Worm (Caenorhabditis elegans) whole organism, L1 larva: ENCODE results near the gene M176.5.

ENCODE experiments used
- C04F5.9 ChIP-seq: sonication (generic microtip); optimal IDR thresholded peaks from 2 replicates; lab custom pipeline; 2016; ENCODE audit warnings: missing genetic modification characterization, missing compliant biosample characterization
- C34B4.2 ChIP-seq: sonication (generic microtip); optimal IDR thresholded peaks from 2 replicates; lab custom pipeline; 2017; ENCODE audit warnings: mild to moderate bottlenecking, missing genetic modification characterization, missing compliant biosample characterization
- ama-1 ChIP-seq: fragments of 150-350 bp; optimal IDR thresholded peaks from 2 replicates; lab custom pipeline; 2014
- ceh-63 ChIP-seq: fragments of 200-800 bp; sonication (Bioruptor generic); optimal IDR thresholded peaks from 2 replicates; lab custom pipeline; 2018; ENCODE audit warnings: mild to moderate bottlenecking, missing genetic modification characterization, missing compliant biosample characterization
- ceh-82 ChIP-seq, 3 experiments: fragments of 150-350 bp in 1 of 3; sonication (generic microtip) in 2 of 3; optimal IDR thresholded peaks; 2 replicates each; lab custom pipeline; 2014 to 2017; ENCODE audit warnings: missing biosample characterization in 3 of 3, missing genetic modification characterization in 3 of 3
- ceh-88 ChIP-seq: fragments of 200-800 bp; sonication (Bioruptor generic); IDR thresholded peaks from 2 replicates; pipeline ENCODE4 v1.3.6; 2022; ENCODE audit warnings: missing genetic modification characterization, missing compliant biosample characterization
- ceh-90 ChIP-seq: sonication (generic microtip); optimal IDR thresholded peaks from 2 replicates; lab custom pipeline; 2016; ENCODE audit warnings: missing genetic modification characterization, missing compliant biosample characterization
- efl-1 ChIP-seq, 4 experiments: fragments of 150-350 bp; optimal IDR thresholded peaks in 3 of 4; peaks in 1 of 4; 1 replicate in 1 of 4; 2 replicates in 3 of 4; lab custom pipeline; 2014; ENCODE audit warnings: missing biosample characterization in 2 of 4, missing genetic modification characterization in 2 of 4, missing genetic modification reagents in 2 of 4
- efl-3 ChIP-seq: fragments of 200-800 bp; sonication (Bioruptor generic); optimal IDR thresholded peaks from 2 replicates; lab custom pipeline; 2018; ENCODE audit warnings: mild to moderate bottlenecking, missing genetic modification characterization, missing compliant biosample characterization
- egl-13 ChIP-seq: sonication (generic microtip); optimal IDR thresholded peaks from 2 replicates; lab custom pipeline; 2016; ENCODE audit warnings: missing genotype, missing genetic modification reagents, missing genetic modification characterization, missing compliant biosample characterization
- elt-2 ChIP-seq: sonication (generic microtip); optimal IDR thresholded peaks from 2 replicates; lab custom pipeline; 2016; ENCODE audit warnings: missing genetic modification characterization, mild to moderate bottlenecking, inconsistent platforms, missing compliant biosample characterization, missing genetic modification reagents
- ets-5 ChIP-seq: fragments of 200-800 bp; sonication (Bioruptor generic); IDR thresholded peaks from 2 replicates; pipeline ENCODE4 v1.3.6; 2022; ENCODE audit warnings: missing genetic modification characterization, missing compliant biosample characterization
- grh-1 ChIP-seq: fragments of 200-800 bp; sonication (Bioruptor generic); IDR thresholded peaks from 2 replicates; pipeline ENCODE4 v1.3.6; 2022; ENCODE audit warnings: missing genetic modification reagents, missing genetic modification characterization, missing compliant biosample characterization
- hlh-4 ChIP-seq: sonication (generic microtip); optimal IDR thresholded peaks from 2 replicates; lab custom pipeline; 2016; ENCODE audit warnings: mild to moderate bottlenecking, missing genetic modification characterization, missing compliant biosample characterization
- hpl-2 ChIP-seq: fragments of 150-350 bp; optimal IDR thresholded peaks from 2 replicates; lab custom pipeline; 2014; ENCODE audit warnings: missing biosample characterization, missing genetic modification reagents, missing genetic modification characterization
- lin-15B ChIP-seq: fragments of 150-350 bp; sonication (generic microtip); optimal IDR thresholded peaks from 3 replicates; lab custom pipeline; 2014; ENCODE audit warnings: missing biosample characterization, missing genetic modification characterization
- lin-39 ChIP-seq: fragments of 150-350 bp; optimal IDR thresholded peaks from 2 replicates; lab custom pipeline; 2014; ENCODE audit warnings: missing biosample characterization, missing genetic modification reagents, missing genetic modification characterization
- lir-3 ChIP-seq: sonication (generic microtip); optimal IDR thresholded peaks from 2 replicates; lab custom pipeline; 2016; ENCODE audit warnings: mild to moderate bottlenecking, missing genetic modification characterization, moderate library complexity, missing compliant biosample characterization; ENCODE audit not compliant: poor library complexity
- nhr-19 ChIP-seq: fragments of 200-800 bp; sonication (Bioruptor generic); conservative IDR thresholded peaks from 2 replicates; pipeline ENCODE4 v1.3.6; 2022; ENCODE audit warnings: missing genetic modification characterization, missing compliant biosample characterization
- nhr-20 ChIP-seq: sonication (generic microtip); optimal IDR thresholded peaks from 2 replicates; lab custom pipeline; 2016; ENCODE audit warnings: mild to moderate bottlenecking, missing genetic modification characterization, missing compliant biosample characterization
- nhr-28 ChIP-seq: fragments of 150-350 bp; optimal IDR thresholded peaks from 2 replicates; lab custom pipeline; 2014; ENCODE audit warnings: missing biosample characterization, missing genetic modification characterization
- nhr-47 ChIP-seq: sonication (generic microtip); optimal IDR thresholded peaks from 2 replicates; lab custom pipeline; 2016; ENCODE audit warnings: mild to moderate bottlenecking, missing genetic modification characterization, moderate library complexity, missing compliant biosample characterization
- nhr-76 ChIP-seq: sonication (generic microtip); optimal IDR thresholded peaks from 2 replicates; lab custom pipeline; 2017; ENCODE audit warnings: missing biosample characterization, missing genetic modification characterization
- nhr-84 ChIP-seq: sonication (generic microtip); optimal IDR thresholded peaks from 2 replicates; lab custom pipeline; 2017; ENCODE audit warnings: missing biosample characterization, missing genetic modification characterization
- nhr-85 ChIP-seq: sonication (generic microtip); peaks from one replicate; lab custom pipeline; 2016; ENCODE audit warnings: missing genetic modification characterization, inconsistent platforms, missing compliant biosample characterization
- nhr-90 ChIP-seq: sonication (generic microtip); optimal IDR thresholded peaks from 2 replicates; lab custom pipeline; 2016; ENCODE audit warnings: mild to moderate bottlenecking, missing genetic modification characterization, missing compliant biosample characterization; ENCODE audit not compliant: poor library complexity
- pax-3 ChIP-seq: fragments of 200-800 bp; sonication (Bioruptor generic); optimal IDR thresholded peaks from 2 replicates; lab custom pipeline; 2018; ENCODE audit warnings: mild to moderate bottlenecking, missing genetic modification characterization, moderate library complexity, missing compliant biosample characterization
- pqm-1 ChIP-seq: sonication (generic microtip); optimal IDR thresholded peaks from 3 replicates; lab custom pipeline; 2017; ENCODE audit warnings: missing biosample characterization, missing genetic modification characterization
- rnt-1 ChIP-seq: sonication (generic microtip); optimal IDR thresholded peaks from 2 replicates; lab custom pipeline; 2016; ENCODE audit warnings: mild to moderate bottlenecking, missing genetic modification characterization, moderate library complexity, missing compliant biosample characterization
- snpc-4 ChIP-seq: fragments of 150-350 bp; optimal IDR thresholded peaks from 2 replicates; lab custom pipeline; 2014; ENCODE audit warnings: missing biosample characterization, missing genetic modification characterization
- snu-23 ChIP-seq: sonication (generic microtip); optimal IDR thresholded peaks from 2 replicates; lab custom pipeline; 2016; ENCODE audit warnings: missing genetic modification characterization, missing compliant biosample characterization
- sox-4 ChIP-seq: sonication (generic microtip); optimal IDR thresholded peaks from 2 replicates; lab custom pipeline; 2016; ENCODE audit warnings: missing genetic modification characterization, missing compliant biosample characterization
- tbx-2 ChIP-seq: sonication (generic microtip); optimal IDR thresholded peaks from 2 replicates; lab custom pipeline; 2016; ENCODE audit warnings: missing genetic modification characterization, missing compliant biosample characterization
- tlp-1 ChIP-seq: fragments of 150-350 bp; optimal IDR thresholded peaks from 2 replicates; lab custom pipeline; 2014; ENCODE audit warnings: missing biosample characterization, missing genetic modification characterization
- unc-62 ChIP-seq: fragments of 150-350 bp; optimal IDR thresholded peaks from 2 replicates; lab custom pipeline; 2014; ENCODE audit warnings: missing biosample characterization, missing genetic modification reagents, missing genetic modification characterization
- vab-15 ChIP-seq: sonication (generic microtip); optimal IDR thresholded peaks from 2 replicates; lab custom pipeline; 2017; ENCODE audit warnings: missing genotype, mild to moderate bottlenecking, missing genetic modification characterization, missing compliant biosample characterization
- zag-1 ChIP-seq: fragments of 150-350 bp; optimal IDR thresholded peaks from 2 replicates; lab custom pipeline; 2014; ENCODE audit warnings: missing biosample characterization, missing genetic modification characterization

Gene M176.5

DNA sequence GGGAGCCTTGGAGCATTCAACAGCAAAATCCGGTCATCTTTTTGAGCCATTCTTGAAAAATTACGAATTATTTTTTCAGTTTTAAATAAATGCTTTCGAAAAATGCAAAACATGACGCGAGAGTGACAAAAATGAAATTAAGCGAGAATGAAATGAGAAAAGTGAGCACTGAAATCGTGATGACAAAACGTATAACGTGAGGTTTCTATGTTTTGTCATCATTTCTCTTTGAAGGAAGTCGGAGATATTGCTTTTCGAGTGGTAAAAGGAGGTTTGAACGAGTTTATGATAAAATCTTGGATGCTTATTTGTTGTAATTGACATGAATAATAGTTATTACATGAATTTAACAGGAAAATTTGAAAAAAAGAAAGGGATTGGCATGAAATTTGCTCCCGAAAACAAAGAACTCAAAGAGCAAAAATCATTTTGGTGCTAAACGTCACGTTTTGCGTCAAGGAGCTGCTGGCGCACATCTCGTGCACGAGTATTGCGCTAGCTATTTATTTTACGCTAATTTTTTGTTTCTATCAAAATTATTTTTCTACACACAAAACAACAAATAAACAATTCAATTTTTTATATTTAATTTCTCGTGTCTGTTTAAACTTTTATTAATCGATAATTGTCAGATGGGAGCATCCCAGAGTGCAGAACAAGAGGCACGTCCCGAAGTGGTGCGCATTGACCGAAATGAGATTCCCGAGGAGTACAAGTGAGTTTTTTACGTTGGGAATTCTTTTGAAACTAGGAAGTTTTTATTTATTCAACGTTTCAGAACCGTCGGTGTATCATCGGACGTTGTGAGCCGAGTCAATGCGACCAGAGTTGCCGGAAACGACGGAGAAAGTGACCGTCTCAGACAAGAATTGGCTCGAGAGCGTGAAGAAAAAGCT lies 10.9 kb downstream of the M176.5 start, which contains the start of the genes gss-1 and chch-3 (continued):
- TF ChIP-seq pax-3 (tag; lab: Kevin White, UChicago): no peak
- TF ChIP-seq zag-1 (tag; lab: Kevin White, UChicago): no peak
- TF ChIP-seq egl-13: peak; percentile 33
- peak; percentile 68 to 77 for TF ChIP-seq efl-1 (optimal IDR thresholded peaks at IDR 0.05; lab: Kevin White, UChicago)
- peak; percentile 70 to 96 for TF ChIP-seq efl-1 (GFP tag; optimal IDR thresholded peaks at IDR 0.05 in 1 of 2; lab: Kevin White, UChicago)
- no peak for TF ChIP-seq efl-3 (GFP tag; lab: Kevin White, UChicago)
- peak; percentile 77 for TF ChIP-seq nhr-19 (GFP tag; lab: Robert Waterston, UW)
- TF ChIP-seq grh-1 (GFP tag; lab: Robert Waterston, UW): peak; percentile 49; the same call in 1 of the 2 replicates

DNA sequence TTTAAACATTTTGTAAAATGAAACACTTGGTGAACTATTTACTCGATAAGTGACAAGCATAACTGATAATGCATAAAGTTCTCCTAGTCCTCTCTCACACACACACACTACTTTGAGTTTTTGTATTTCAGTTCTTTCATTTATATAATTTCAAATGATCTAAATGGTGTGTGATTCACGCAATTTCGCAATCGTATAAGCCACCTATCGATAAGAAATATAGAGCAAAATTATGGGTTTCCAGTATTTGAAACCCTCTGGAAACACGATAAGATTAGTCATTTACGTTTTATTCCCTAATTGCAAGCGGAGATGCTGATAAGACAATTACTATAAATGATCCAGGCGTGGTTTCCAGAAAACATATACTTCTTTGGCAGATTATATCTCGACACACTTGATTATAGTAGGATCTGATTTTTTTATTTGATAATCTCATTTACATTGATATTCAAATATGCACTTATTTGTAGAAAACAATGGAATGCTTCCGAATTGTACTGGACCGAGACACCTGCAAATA lies 15.4 kb downstream of the M176.5 start, which contains the start of gene arrd-3:
Gene arrd-3 (plus strand): TSS at position 473 of the 523 bp plus-strand sequence.
- TF ChIP-seq rnt-1 (no peak), nhr-85 (tag; lab: Kevin White, UChicago) (no peak), ceh-82 (tag; optimal IDR thresholded peaks at IDR 0.05; lab: Kevin White, UChicago) (no peak), tlp-1 (tag; lab: Kevin White, UChicago) (peak; percentile 10), elt-2 (tag; lab: Kevin White, UChicago) (peak; percentile 66)

DNA sequence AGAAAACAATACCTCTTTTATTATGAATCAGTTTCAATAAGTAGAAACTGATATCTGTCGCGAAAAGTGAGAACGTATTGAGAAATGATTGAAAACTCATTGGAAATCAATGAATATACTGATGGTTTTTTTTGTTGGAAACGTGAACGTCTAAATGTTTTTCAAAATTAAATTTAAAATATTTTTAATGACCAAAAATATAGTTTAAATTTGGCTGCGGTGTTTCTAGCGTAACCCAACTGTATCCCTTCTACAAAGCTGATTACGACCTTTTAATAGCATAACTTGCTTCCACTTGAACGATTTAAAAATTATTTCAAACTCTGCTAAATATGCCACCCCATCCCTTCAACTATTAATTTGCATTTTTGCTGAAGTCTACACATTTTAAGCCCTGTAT lies 16.0 kb downstream of the M176.5 start, which contains the start of gene M176.9:
Gene M176.9 (minus strand): TSS at position 101 of the 400 bp plus-strand sequence.
- no peak for TF ChIP-seq nhr-84 (tag; lab: Kevin White, UChicago)
- TF ChIP-seq pax-3 (tag; lab: Kevin White, UChicago): no peak
- TF ChIP-seq tbx-2 (tag; lab: Kevin White, UChicago): no peak
- no peak for TF ChIP-seq C34B4.2 (tag; lab: Kevin White, UChicago)
- TF ChIP-seq snu-23 (GFP tag; lab: Kevin White, UChicago): no peak
- TF ChIP-seq nhr-85 (tag; lab: Kevin White, UChicago): no peak
- no peak for TF ChIP-seq nhr-76 (tag; lab: Kevin White, UChicago)
- no peak for TF ChIP-seq pqm-1
- no peak for TF ChIP-seq unc-62 (GFP tag; lab: Kevin White, UChicago)
- no peak for TF ChIP-seq ceh-90 (tag; lab: Kevin White, UChicago)
- TF ChIP-seq nhr-90 (tag; lab: Kevin White, UChicago): no peak
- no peak for TF ChIP-seq lir-3
- TF ChIP-seq C04F5.9 (tag; lab: Kevin White, UChicago): no peak
- no peak for TF ChIP-seq ceh-63
- TF ChIP-seq snpc-4: no peak
- TF ChIP-seq, all 84 proteins: peak for 0

DNA sequence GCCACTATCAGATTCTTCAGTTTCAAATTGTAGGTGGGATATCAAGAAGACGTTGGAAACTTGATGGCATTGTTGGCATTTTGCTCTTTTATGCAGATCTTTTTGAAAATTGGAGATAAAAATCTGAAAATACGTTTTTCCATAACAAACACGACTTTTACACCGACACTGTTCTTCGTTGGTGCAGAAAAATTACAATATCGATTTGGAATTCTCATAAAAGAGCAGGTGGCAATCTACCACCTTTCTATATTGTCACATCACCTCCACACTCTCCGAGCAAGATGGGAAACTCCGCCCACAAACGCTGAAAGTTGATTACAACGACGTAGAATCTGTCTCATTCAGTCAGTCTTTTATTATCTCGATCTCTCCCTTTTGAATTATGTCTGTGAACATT lies 20.1 kb downstream of the M176.5 start, which contains the start of gene arrd-2:
Gene arrd-2 (plus strand): TSS at position 301 of the 400 bp plus-strand sequence.
- TF ChIP-seq nhr-20 (tag; lab: Kevin White, UChicago) (no peak), nhr-47 (no peak), ets-5 (GFP tag; lab: Robert Waterston, UW) (no peak), ceh-88 (GFP tag; lab: Robert Waterston, UW) (no peak), lin-15B (tag; lab: Kevin White, UChicago) (no peak), vab-15 (no peak), hlh-4 (tag; lab: Kevin White, UChicago) (no peak), hpl-2 (GFP tag; lab: Kevin White, UChicago) (no peak), sox-4 (tag; lab: Kevin White, UChicago) (no peak), nhr-28 (no peak), efl-1 (optimal IDR thresholded peaks at IDR 0.05; lab: Kevin White, UChicago) (no peak), efl-1 (GFP tag; optimal IDR thresholded peaks at IDR 0.05 in 1 of 2; lab: Kevin White, UChicago) (no peak), ama-1 (lab: Kevin White, UChicago) (no peak), lin-39 (tag; lab: Kevin White, UChicago) (no peak)
